Fruit fly (Drosophila melanogaster) whole organism, embryonic: ENCODE measurements around the gene Mgat3.

Experiments
- Antp ChIP-seq: fragments of 200-800 bp; sonication (Bioruptor generic); optimal IDR thresholded peaks from 3 replicates; lab custom pipeline; 2016; ENCODE audit warnings: missing biosample characterization, missing genetic modification characterization
- Asciz ChIP-seq: fragments of 200-800 bp; sonication (Bioruptor generic); optimal IDR thresholded peaks from 2 replicates; lab custom pipeline; 2017; ENCODE audit warnings: missing biosample characterization, mild to moderate bottlenecking, missing genetic modification characterization, missing genetic modification reagents
- Atf3 ChIP-seq: fragments of 200-800 bp; sonication (Bioruptor generic); optimal IDR thresholded peaks from 3 replicates; lab custom pipeline; 2016; ENCODE audit warnings: missing biosample characterization, missing genetic modification characterization
- BEAF-32 ChIP-seq: fragments of 200-800 bp; sonication (Bioruptor generic); optimal IDR thresholded peaks from 3 replicates; lab custom pipeline; 2017; ENCODE audit warnings: missing biosample characterization, missing genetic modification characterization, mild to moderate bottlenecking, moderate library complexity, missing genetic modification reagents
- CG10147 ChIP-seq: fragments of 200-800 bp; sonication (Bioruptor generic); optimal IDR thresholded peaks from 2 replicates; lab custom pipeline; 2019; ENCODE audit warnings: missing biosample characterization, mild to moderate bottlenecking, missing genetic modification characterization, moderate library complexity
- CG10321 ChIP-seq: fragments of 200-800 bp; sonication (Bioruptor generic); IDR thresholded peaks from 2 replicates; pipeline ENCODE4 v1.3.6; 2022; ENCODE audit warnings: missing biosample characterization, missing genetic modification characterization
- CG12299 ChIP-seq: fragments of 200-800 bp; sonication (Bioruptor generic); optimal IDR thresholded peaks from 2 replicates; lab custom pipeline; 2018; ENCODE audit warnings: missing biosample characterization, mild to moderate bottlenecking, missing genetic modification characterization
- CG13287 ChIP-seq: fragments of 200-800 bp; sonication (Bioruptor generic); IDR thresholded peaks from 2 replicates; pipeline ENCODE4 v1.3.6; 2022; ENCODE audit warnings: missing biosample characterization, missing genetic modification characterization; ENCODE audit not compliant: partially characterized antibody
- CG13775 ChIP-seq: fragments of 200-800 bp; sonication (Bioruptor generic); optimal IDR thresholded peaks from 3 replicates; lab custom pipeline; 2017; ENCODE audit warnings: missing biosample characterization, mild to moderate bottlenecking, missing genetic modification characterization
- CG16815 ChIP-seq: fragments of 200-800 bp; sonication (Bioruptor generic); optimal IDR thresholded peaks from 3 replicates; lab custom pipeline; 2017; ENCODE audit warnings: missing biosample characterization, mild to moderate bottlenecking, missing genetic modification characterization
- CG18476 ChIP-seq: fragments of 200-800 bp; sonication (Bioruptor generic); optimal IDR thresholded peaks from 2 replicates; lab custom pipeline; 2016; ENCODE audit warnings: missing biosample characterization, mild to moderate bottlenecking, missing genetic modification characterization
- CG18599 ChIP-seq: fragments of 200-800 bp; sonication (Bioruptor generic); optimal IDR thresholded peaks from 3 replicates; lab custom pipeline; 2017; ENCODE audit warnings: missing biosample characterization, missing genetic modification characterization, mild to moderate bottlenecking, moderate library complexity, missing genetic modification reagents
- CG18764 ChIP-seq: fragments of 200-800 bp; sonication (Bioruptor generic); optimal IDR thresholded peaks from 3 replicates; lab custom pipeline; 2016; ENCODE audit warnings: missing biosample characterization, missing genetic modification characterization
- CG30431 ChIP-seq: fragments of 200-800 bp; sonication (Bioruptor generic); optimal IDR thresholded peaks from 2 replicates; lab custom pipeline; 2017; ENCODE audit warnings: missing biosample characterization, missing genetic modification characterization
- CG3163 ChIP-seq: fragments of 200-800 bp; sonication (Bioruptor generic); optimal IDR thresholded peaks from 3 replicates; lab custom pipeline; 2016; ENCODE audit warnings: missing biosample characterization, missing genetic modification characterization
- CG32532 ChIP-seq: fragments of 200-800 bp; sonication (Bioruptor generic); IDR thresholded peaks from 2 replicates; pipeline ENCODE4 v1.3.6; 2022; ENCODE audit warnings: missing biosample characterization, missing genetic modification characterization
- CG5953 ChIP-seq: fragments of 200-800 bp; sonication (Bioruptor generic); IDR thresholded peaks from 2 replicates; pipeline ENCODE4 v1.3.6; 2022; ENCODE audit warnings: missing biosample characterization, missing genetic modification characterization
- CG6791 ChIP-seq: fragments of 200-800 bp; sonication (Bioruptor generic); IDR thresholded peaks from 3 replicates; pipeline ENCODE4 v1.3.6; 2022; ENCODE audit warnings: missing biosample characterization, missing genetic modification characterization; ENCODE audit not compliant: partially characterized antibody
- CG7987 ChIP-seq: fragments of 200-800 bp; sonication (Bioruptor generic); optimal IDR thresholded peaks from 2 replicates; lab custom pipeline; 2018; ENCODE audit warnings: missing biosample characterization, mild to moderate bottlenecking, missing genetic modification characterization, moderate library complexity
- CG8290 ChIP-seq, 3 experiments: fragments of 200-800 bp; sonication (Bioruptor generic); optimal IDR thresholded peaks; 2 replicates each; lab custom pipeline; 2016 to 2019; ENCODE audit warnings: missing biosample characterization in 3 of 3, missing genetic modification characterization in 3 of 3, mild to moderate bottlenecking in 2 of 3, moderate library complexity in 1 of 3
- Dip2 ChIP-seq: fragments of 200-800 bp; sonication (Bioruptor generic); IDR thresholded peaks from 2 replicates; pipeline ENCODE4 v1.3.6; 2022; ENCODE audit warnings: missing biosample characterization, missing genetic modification characterization
- ERR ChIP-seq: fragments of 200-800 bp; sonication (Bioruptor generic); optimal IDR thresholded peaks from 2 replicates; lab custom pipeline; 2016; ENCODE audit warnings: missing biosample characterization, missing genetic modification characterization
- Gsc ChIP-seq: fragments of 200-800 bp; sonication (Bioruptor generic); IDR thresholded peaks from 2 replicates; pipeline ENCODE4 v1.3.6; 2022; ENCODE audit warnings: missing biosample characterization, missing genetic modification characterization
- Hand ChIP-seq: fragments of 200-800 bp; sonication (Bioruptor generic); optimal IDR thresholded peaks from 2 replicates; lab custom pipeline; 2017; ENCODE audit warnings: mild to moderate bottlenecking, missing biosample characterization, missing genetic modification reagents, missing genetic modification characterization
- Hr78 ChIP-seq, 2 experiments: fragments of 200-800 bp in 1 of 2; fragments of >200 bp in 1 of 2; sonication (Bioruptor generic) in 1 of 2; optimal IDR thresholded peaks; 2 replicates each; lab custom pipeline; 2017 to 2019; ENCODE audit warnings: missing biosample characterization in 2 of 2, missing genetic modification characterization in 2 of 2, mild to moderate bottlenecking in 1 of 2, moderate library complexity in 1 of 2
- Mes4 ChIP-seq: fragments of 200-800 bp; sonication (Bioruptor generic); optimal IDR thresholded peaks from 2 replicates; lab custom pipeline; 2016; ENCODE audit warnings: missing biosample characterization, missing genetic modification characterization
- Rfx ChIP-seq: fragments of 200-800 bp; sonication (Bioruptor generic); IDR thresholded peaks from 2 replicates; pipeline ENCODE4 v1.3.6; 2022; ENCODE audit warnings: missing biosample characterization, missing genetic modification characterization
- Sry-β ChIP-seq: fragments of 200-800 bp; sonication (Bioruptor generic); optimal IDR thresholded peaks from 2 replicates; lab custom pipeline; 2018; ENCODE audit warnings: missing biosample characterization, mild to moderate bottlenecking, missing genetic modification characterization, moderate library complexity
- Sry-δ ChIP-seq: fragments of 200-800 bp; sonication (Bioruptor generic); optimal IDR thresholded peaks from 2 replicates; lab custom pipeline; 2016; ENCODE audit warnings: missing biosample characterization, missing genetic modification characterization
- Taf1 ChIP-seq: fragments of 200-800 bp; sonication (Bioruptor generic); IDR thresholded peaks from 2 replicates; pipeline ENCODE4 v1.3.6; 2022; ENCODE audit warnings: missing biosample characterization, missing genetic modification characterization
- ac ChIP-seq: fragments of 200-800 bp; sonication (Bioruptor generic); optimal IDR thresholded peaks from 3 replicates; lab custom pipeline; 2017; ENCODE audit warnings: missing biosample characterization, mild to moderate bottlenecking, missing genetic modification characterization
- cato ChIP-seq: fragments of 200-800 bp; sonication (Bioruptor generic); optimal IDR thresholded peaks from 2 replicates; lab custom pipeline; 2016; ENCODE audit warnings: missing biosample characterization, missing genetic modification characterization, borderline replicate concordance
- ci ChIP-seq: fragments of 200-800 bp; sonication (Bioruptor generic); IDR thresholded peaks from 3 replicates; pipeline ENCODE4 v1.3.6; 2022; ENCODE audit warnings: missing biosample characterization, missing genetic modification characterization
- dm ChIP-seq: fragments of 200-800 bp; sonication (Bioruptor generic); optimal IDR thresholded peaks from 3 replicates; lab custom pipeline; 2016; ENCODE audit warnings: missing biosample characterization, missing genetic modification characterization
- emc ChIP-seq: fragments of 200-800 bp; sonication (Bioruptor generic); optimal IDR thresholded peaks from 2 replicates; lab custom pipeline; 2016; ENCODE audit warnings: missing biosample characterization, missing genetic modification characterization
- esg ChIP-seq: fragments of 200-800 bp; sonication (Bioruptor generic); conservative IDR thresholded peaks from 2 replicates; pipeline ENCODE4 v1.3.6; 2022; ENCODE audit warnings: missing biosample characterization, missing genetic modification characterization
- fd3F ChIP-seq: fragments of 200-800 bp; sonication (Bioruptor generic); optimal IDR thresholded peaks from 2 replicates; lab custom pipeline; 2018; ENCODE audit warnings: missing biosample characterization, mild to moderate bottlenecking, missing genetic modification characterization, moderate library complexity
- ftz-f1 ChIP-seq: fragments of 200-800 bp; sonication (Bioruptor generic); optimal IDR thresholded peaks from 2 replicates; lab custom pipeline; 2016; ENCODE audit warnings: missing biosample characterization, missing genetic modification characterization
- fu2 ChIP-seq: fragments of 200-800 bp; sonication (Bioruptor generic); optimal IDR thresholded peaks from 2 replicates; lab custom pipeline; 2016; ENCODE audit warnings: missing biosample characterization, missing genetic modification characterization
- gfzf ChIP-seq: fragments of 200-800 bp; sonication (Bioruptor generic); optimal IDR thresholded peaks from 2 replicates; lab custom pipeline; 2016; ENCODE audit warnings: missing biosample characterization, mild to moderate bottlenecking, missing genetic modification characterization, moderate library complexity
- hbn ChIP-seq: fragments of 200-800 bp; sonication (Bioruptor generic); IDR thresholded peaks from 2 replicates; pipeline ENCODE4 v1.3.6; 2022; ENCODE audit warnings: missing biosample characterization, missing genetic modification characterization; ENCODE audit not compliant: partially characterized antibody
- ken ChIP-seq: fragments of 200-800 bp; sonication (Bioruptor generic); IDR thresholded peaks from 3 replicates; pipeline ENCODE4 v1.3.6; 2022; ENCODE audit warnings: missing biosample characterization, missing genetic modification characterization
- org-1 ChIP-seq: fragments of 200-800 bp; sonication (Bioruptor generic); optimal IDR thresholded peaks from 2 replicates; lab custom pipeline; 2017; ENCODE audit warnings: missing biosample characterization, missing genetic modification characterization
- ranshi ChIP-seq: fragments of 200-800 bp; sonication (Bioruptor generic); IDR thresholded peaks from 2 replicates; pipeline ENCODE4 v1.3.6; 2022; ENCODE audit warnings: missing biosample characterization, missing genetic modification characterization
- usp ChIP-seq: fragments of >200 bp; optimal IDR thresholded peaks from 2 replicates; lab custom pipeline; 2017; ENCODE audit warnings: missing biosample characterization, missing genetic modification characterization
- vvl ChIP-seq: fragments of 200-800 bp; sonication (Bioruptor generic); IDR thresholded peaks from 2 replicates; pipeline ENCODE4 v1.3.6; 2022; ENCODE audit warnings: missing biosample characterization, missing genetic modification characterization
- wdn ChIP-seq: fragments of 200-800 bp; sonication (Bioruptor generic); IDR thresholded peaks from 2 replicates; pipeline ENCODE4 v1.3.6; 2022; ENCODE audit warnings: missing biosample characterization, missing genetic modification characterization
- wek ChIP-seq: fragments of 200-800 bp; sonication (Bioruptor generic); optimal IDR thresholded peaks from 3 replicates; lab custom pipeline; 2018; ENCODE audit warnings: missing biosample characterization, mild to moderate bottlenecking, missing genetic modification characterization, moderate library complexity
- yki ChIP-seq: fragments of >200 bp; optimal IDR thresholded peaks from 3 replicates; lab custom pipeline; 2018

Gene Mgat3

dm6 chr2L:13145035-13145683, 37.2 kb downstream of the Mgat3 start (continued):
- TF ChIP-seq esg, result peak; percentile 79
- no peak for TF ChIP-seq wek (GFP tag; lab: Kevin White, UChicago)
- peak; percentile 59 for TF ChIP-seq fu2 (GFP tag; lab: Kevin White, UChicago)
- no peak for TF ChIP-seq CG8290 (GFP tag; optimal IDR thresholded peaks at IDR 0.05; lab: Kevin White, UChicago)
- TF ChIP-seq CG8290 (tag; optimal IDR thresholded peaks at IDR 0.05; lab: Kevin White, UChicago), result peak in 1 of 2 experiments; percentile 42
- TF ChIP-seq yki (lab: Kevin White, UChicago), result no peak
- TF ChIP-seq emc (GFP tag; lab: Kevin White, UChicago), result peak; percentile 31
- TF ChIP-seq CG6791 (GFP tag; lab: Robert Waterston, UW), result no peak
- TF ChIP-seq CG18599 (GFP tag; lab: Kevin White, UChicago), result peak; percentile 87
- peak; percentile 47 for TF ChIP-seq Mes4 (GFP tag; lab: Kevin White, UChicago)
- TF ChIP-seq Sry-β (GFP tag; lab: Kevin White, UChicago), result no peak
- no peak for TF ChIP-seq CG13287 (GFP tag; lab: Robert Waterston, UW)
- peak; percentile 93 for TF ChIP-seq Rfx
- no peak for TF ChIP-seq gfzf (GFP tag; lab: Kevin White, UChicago)
- peak; percentile 46 for TF ChIP-seq org-1 (GFP tag; lab: Kevin White, UChicago)
- TF ChIP-seq Asciz (GFP tag; lab: Kevin White, UChicago), result peak; percentile 58
- TF ChIP-seq CG18764 (GFP tag; lab: Kevin White, UChicago), result peak; percentile 64
- TF ChIP-seq CG30431, result no peak
- no peak for TF ChIP-seq BEAF-32 (GFP tag; lab: Kevin White, UChicago)
- TF ChIP-seq vvl, result peak; percentile 73
- peak; percentile 70 for TF ChIP-seq wdn (GFP tag; lab: Robert Waterston, UW)
- no peak for TF ChIP-seq Gsc (GFP tag; lab: Robert Waterston, UW)
- peak; percentile 60 for TF ChIP-seq CG18476 (GFP tag; lab: Kevin White, UChicago)
- TF ChIP-seq fd3F (GFP tag; lab: Kevin White, UChicago), result peak; percentile 84
- TF ChIP-seq dm (GFP tag; lab: Kevin White, UChicago), result peak; percentile 10
- 0 out of 2 replicates have a peak, but pooled peaks have one; percentile 39 for TF ChIP-seq Taf1 (GFP tag; lab: Robert Waterston, UW)
- TF ChIP-seq CG12299 (tag; lab: Kevin White, UChicago), result peak; percentile 15
- peak; percentile 37; the same call in 1 of the 3 replicates for TF ChIP-seq ci (GFP tag; lab: Robert Waterston, UW)
- peak; percentile 32; the same call in 1 of the 2 replicates for TF ChIP-seq CG5953 (GFP tag; lab: Robert Waterston, UW)
- TF ChIP-seq ken (GFP tag; lab: Robert Waterston, UW), result 0 out of 3 replicates have a peak, but pooled peaks have one; percentile 56
- TF ChIP-seq ranshi (GFP tag; lab: Robert Waterston, UW), result peak; percentile 82
- TF ChIP-seq Atf3 (GFP tag; lab: Kevin White, UChicago), result peak; percentile 10
- TF ChIP-seq usp (GFP tag; lab: Kevin White, UChicago), result no peak
- TF ChIP-seq ftz-f1 (GFP tag; lab: Kevin White, UChicago), result peak; percentile 24
- peak; percentile 38 for TF ChIP-seq CG3163 (GFP tag; lab: Kevin White, UChicago)
- TF ChIP-seq hbn (GFP tag; lab: Robert Waterston, UW), result no peak
- peak; percentile 29 for TF ChIP-seq CG16815 (GFP tag; lab: Kevin White, UChicago)
- TF ChIP-seq Antp (GFP tag; lab: Kevin White, UChicago), result peak; percentile 74
- TF ChIP-seq ERR (GFP tag; lab: Kevin White, UChicago), result peak; percentile 71
- TF ChIP-seq CG32532, result peak; percentile 91
- TF ChIP-seq Dip2 (GFP tag; lab: Robert Waterston, UW), result no peak
- no peak for TF ChIP-seq CG7987 (GFP tag; lab: Kevin White, UChicago)
- peak; percentile 49 for TF ChIP-seq Hand (GFP tag; lab: Kevin White, UChicago)
- TF ChIP-seq CG13775, result peak; percentile 59
- no peak for TF ChIP-seq ac (GFP tag; lab: Kevin White, UChicago)
- peak; percentile 89 for TF ChIP-seq CG10147
- peak; percentile 30 for TF ChIP-seq Sry-δ (GFP tag; lab: Kevin White, UChicago)
- 0 out of 2 replicates have a peak, but pooled peaks have one; percentile 14 for TF ChIP-seq CG10321 (GFP tag; lab: Robert Waterston, UW)
- TF ChIP-seq cato (GFP tag; lab: Kevin White, UChicago), result peak; percentile 30
- peak in 1 of 2 experiments; percentile 17 for TF ChIP-seq Hr78 (GFP tag; optimal IDR thresholded peaks at IDR 0.05; lab: Kevin White, UChicago)
